Fruit fly (Drosophila melanogaster) whole organism, embryonic: Measurements from ENCODE around the gene CG17145.

Source experiments
- ATbp ChIP-seq: fragments of 200-800 bp; sonication (Bioruptor generic); optimal IDR thresholded peaks from 2 replicates; lab custom pipeline; 2017; ENCODE audit warnings: missing biosample characterization, mild to moderate bottlenecking, missing genetic modification characterization, missing genetic modification reagents
- CG10431 ChIP-seq: fragments of 200-800 bp; sonication (Bioruptor generic); optimal IDR thresholded peaks from 3 replicates; lab custom pipeline; 2018; ENCODE audit warnings: missing biosample characterization, mild to moderate bottlenecking, missing genetic modification characterization
- CG10462 ChIP-seq: fragments of 200-800 bp; sonication (Bioruptor generic); optimal IDR thresholded peaks from 2 replicates; lab custom pipeline; 2016; ENCODE audit warnings: missing biosample characterization, missing genetic modification characterization
- CG12299 ChIP-seq: fragments of 200-800 bp; sonication (Bioruptor generic); optimal IDR thresholded peaks from 2 replicates; lab custom pipeline; 2018; ENCODE audit warnings: missing biosample characterization, mild to moderate bottlenecking, missing genetic modification characterization
- CG13775 ChIP-seq: fragments of 200-800 bp; sonication (Bioruptor generic); optimal IDR thresholded peaks from 3 replicates; lab custom pipeline; 2017; ENCODE audit warnings: missing biosample characterization, mild to moderate bottlenecking, missing genetic modification characterization
- CG14965 ChIP-seq: fragments of 200-800 bp; sonication (Bioruptor generic); optimal IDR thresholded peaks from 2 replicates; lab custom pipeline; 2016; ENCODE audit warnings: missing biosample characterization, missing genetic modification characterization, borderline replicate concordance
- CG1602 ChIP-seq: fragments of 200-800 bp; sonication (Bioruptor generic); optimal IDR thresholded peaks from 3 replicates; lab custom pipeline; 2016; ENCODE audit warnings: missing biosample characterization, missing genetic modification characterization
- CG17912 ChIP-seq: fragments of 200-800 bp; sonication (Bioruptor generic); optimal IDR thresholded peaks from 2 replicates; lab custom pipeline; 2018; ENCODE audit warnings: missing biosample characterization, mild to moderate bottlenecking, missing genetic modification characterization
- CG18619 ChIP-seq: fragments of 200-800 bp; sonication (Bioruptor generic); optimal IDR thresholded peaks from 3 replicates; lab custom pipeline; 2017; ENCODE audit warnings: missing biosample characterization, mild to moderate bottlenecking, missing genetic modification characterization
- CG2889 ChIP-seq: fragments of 200-800 bp; sonication (Bioruptor generic); IDR thresholded peaks from 3 replicates; pipeline ENCODE4 v1.3.6; 2022; ENCODE audit warnings: missing biosample characterization, missing genetic modification characterization
- CG34376 ChIP-seq: fragments of 200-800 bp; sonication (Bioruptor generic); optimal IDR thresholded peaks from 2 replicates; lab custom pipeline; 2018; ENCODE audit warnings: missing biosample characterization, mild to moderate bottlenecking, missing genetic modification characterization
- CG34422 ChIP-seq: fragments of 200-800 bp; sonication (Bioruptor generic); IDR thresholded peaks from 3 replicates; pipeline ENCODE4 v1.3.6; 2022; ENCODE audit warnings: missing biosample characterization, missing genetic modification characterization
- CG43689 ChIP-seq: fragments of 200-800 bp; sonication (Bioruptor generic); IDR thresholded peaks from 2 replicates; pipeline ENCODE4 v1.3.6; 2022; ENCODE audit warnings: missing biosample characterization, missing genetic modification characterization
- CG4404 ChIP-seq: fragments of 200-800 bp; sonication (Bioruptor generic); IDR thresholded peaks from 2 replicates; pipeline ENCODE4 v1.3.6; 2022; ENCODE audit warnings: missing biosample characterization, missing genetic modification characterization
- CG4424 ChIP-seq: fragments of 200-800 bp; sonication (Bioruptor generic); optimal IDR thresholded peaks from 3 replicates; lab custom pipeline; 2016; ENCODE audit warnings: missing biosample characterization, missing genetic modification characterization
- CG7556 ChIP-seq: fragments of 200-800 bp; sonication (Bioruptor generic); optimal IDR thresholded peaks from 2 replicates; lab custom pipeline; 2017; ENCODE audit warnings: missing biosample characterization, mild to moderate bottlenecking, missing genetic modification characterization
- CG7786 ChIP-seq: fragments of 200-800 bp; sonication (Bioruptor generic); optimal IDR thresholded peaks from 2 replicates; lab custom pipeline; 2016; ENCODE audit warnings: missing biosample characterization, missing genetic modification characterization
- CG8290 ChIP-seq, 3 experiments: fragments of 200-800 bp; sonication (Bioruptor generic); optimal IDR thresholded peaks; 2 replicates each; lab custom pipeline; 2016 to 2019; ENCODE audit warnings: missing biosample characterization in 3 of 3, missing genetic modification characterization in 3 of 3, mild to moderate bottlenecking in 2 of 3, moderate library complexity in 1 of 3
- CG9817 ChIP-seq: fragments of 200-800 bp; sonication (Bioruptor generic); optimal IDR thresholded peaks from 2 replicates; lab custom pipeline; 2018; ENCODE audit warnings: missing biosample characterization, mild to moderate bottlenecking, missing genetic modification characterization, moderate library complexity
- CG9876 ChIP-seq: fragments of 200-800 bp; sonication (Bioruptor generic); optimal IDR thresholded peaks from 2 replicates; lab custom pipeline; 2016; ENCODE audit warnings: missing biosample characterization, missing genetic modification characterization
- Deaf1 ChIP-seq: fragments of 200-800 bp; optimal IDR thresholded peaks from 3 replicates; lab custom pipeline; 2019; ENCODE audit warnings: missing biosample characterization, mild to moderate bottlenecking, missing genetic modification characterization, moderate library complexity
- Dref ChIP-seq: fragments of 200-800 bp; sonication (Bioruptor generic); IDR thresholded peaks from 2 replicates; pipeline ENCODE4 v1.3.6; 2022; ENCODE audit warnings: missing biosample characterization, missing genetic modification characterization
- H15 ChIP-seq: fragments of 200-800 bp; sonication (Bioruptor generic); IDR thresholded peaks from 3 replicates; pipeline ENCODE4 v1.3.6; 2022; ENCODE audit warnings: missing biosample characterization, missing genetic modification characterization
- HmgD ChIP-seq: fragments of 200-800 bp; sonication (Bioruptor generic); optimal IDR thresholded peaks from 3 replicates; lab custom pipeline; 2016; ENCODE audit warnings: missing biosample characterization, missing genetic modification characterization
- Hmr ChIP-seq: fragments of 200-800 bp; sonication (Bioruptor generic); optimal IDR thresholded peaks from 3 replicates; lab custom pipeline; 2017; ENCODE audit warnings: mild to moderate bottlenecking, missing biosample characterization, missing genetic modification reagents, missing genetic modification characterization
- Hr78 ChIP-seq, 2 experiments: fragments of 200-800 bp in 1 of 2; fragments of >200 bp in 1 of 2; sonication (Bioruptor generic) in 1 of 2; optimal IDR thresholded peaks; 2 replicates each; lab custom pipeline; 2017 to 2019; ENCODE audit warnings: missing biosample characterization in 2 of 2, missing genetic modification characterization in 2 of 2, mild to moderate bottlenecking in 1 of 2, moderate library complexity in 1 of 2
- Kr ChIP-seq: fragments of 200-800 bp; sonication (Bioruptor generic); optimal IDR thresholded peaks from 2 replicates; lab custom pipeline; 2017; ENCODE audit warnings: missing biosample characterization, mild to moderate bottlenecking, missing genetic modification characterization
- NC2β ChIP-seq: fragments of 200-800 bp; sonication (Bioruptor generic); optimal IDR thresholded peaks from 2 replicates; lab custom pipeline; 2016; ENCODE audit warnings: missing biosample characterization, missing genetic modification characterization
- NK7.1 ChIP-seq: fragments of 200-800 bp; sonication (Bioruptor generic); optimal IDR thresholded peaks from 3 replicates; lab custom pipeline; 2016; ENCODE audit warnings: missing biosample characterization, missing genetic modification characterization
- NfI ChIP-seq: fragments of 200-800 bp; sonication (Bioruptor generic); optimal IDR thresholded peaks from 3 replicates; lab custom pipeline; 2018; ENCODE audit warnings: missing biosample characterization, mild to moderate bottlenecking, missing genetic modification characterization, moderate library complexity
- Opbp ChIP-seq: fragments of 200-800 bp; sonication (Bioruptor generic); IDR thresholded peaks from 3 replicates; pipeline ENCODE4 v1.3.6; 2022; ENCODE audit warnings: missing biosample characterization, missing genetic modification characterization; ENCODE audit not compliant: partially characterized antibody
- Sox102F ChIP-seq: fragments of 200-800 bp; sonication (Bioruptor generic); optimal IDR thresholded peaks from 2 replicates; lab custom pipeline; 2018; ENCODE audit warnings: missing biosample characterization, mild to moderate bottlenecking, missing genetic modification characterization, moderate library complexity
- Sry-β ChIP-seq: fragments of 200-800 bp; sonication (Bioruptor generic); optimal IDR thresholded peaks from 2 replicates; lab custom pipeline; 2018; ENCODE audit warnings: missing biosample characterization, mild to moderate bottlenecking, missing genetic modification characterization, moderate library complexity
- Vsx1 ChIP-seq: fragments of 200-800 bp; sonication (Bioruptor generic); optimal IDR thresholded peaks from 2 replicates; lab custom pipeline; 2017; ENCODE audit warnings: missing biosample characterization, mild to moderate bottlenecking, missing genetic modification characterization, missing genetic modification reagents
- ara ChIP-seq: fragments of 200-800 bp; sonication (Bioruptor generic); IDR thresholded peaks from 2 replicates; pipeline ENCODE4 v1.3.6; 2022; ENCODE audit warnings: missing biosample characterization, missing genetic modification characterization
- ci ChIP-seq: fragments of 200-800 bp; sonication (Bioruptor generic); IDR thresholded peaks from 3 replicates; pipeline ENCODE4 v1.3.6; 2022; ENCODE audit warnings: missing biosample characterization, missing genetic modification characterization
- dysf ChIP-seq: fragments of 200-800 bp; sonication (Bioruptor generic); IDR thresholded peaks from 3 replicates; pipeline ENCODE4 v1.3.6; 2022; ENCODE audit warnings: missing biosample characterization, missing genetic modification characterization
- en ChIP-seq: fragments of 200-800 bp; sonication (Bioruptor generic); optimal IDR thresholded peaks from 2 replicates; lab custom pipeline; 2016; ENCODE audit warnings: missing biosample characterization, missing genetic modification characterization
- gcm2 ChIP-seq: fragments of 200-800 bp; sonication (Bioruptor generic); optimal IDR thresholded peaks from 2 replicates; lab custom pipeline; 2016; ENCODE audit warnings: missing biosample characterization, missing genetic modification characterization
- grau ChIP-seq: fragments of 200-800 bp; optimal IDR thresholded peaks from 3 replicates; lab custom pipeline; 2019; ENCODE audit warnings: missing biosample characterization, mild to moderate bottlenecking, missing genetic modification characterization, moderate library complexity
- ham ChIP-seq: fragments of 200-800 bp; sonication (Bioruptor generic); IDR thresholded peaks from 2 replicates; pipeline ENCODE4 v1.3.6; 2022; ENCODE audit warnings: missing biosample characterization, missing genetic modification characterization
- kni ChIP-seq: fragments of 200-800 bp; sonication (Bioruptor generic); optimal IDR thresholded peaks from 3 replicates; lab custom pipeline; 2017; ENCODE audit warnings: mild to moderate bottlenecking, missing biosample characterization, missing genetic modification reagents, missing genetic modification characterization
- mam ChIP-seq: fragments of 200-800 bp; sonication (Bioruptor generic); optimal IDR thresholded peaks from 3 replicates; lab custom pipeline; 2016; ENCODE audit warnings: missing biosample characterization, missing genetic modification characterization
- nmo ChIP-seq: fragments of 200-800 bp; sonication (Bioruptor generic); optimal IDR thresholded peaks from 2 replicates; lab custom pipeline; 2018; ENCODE audit warnings: missing biosample characterization, mild to moderate bottlenecking, missing genetic modification characterization, moderate library complexity
- sim ChIP-seq: fragments of 200-800 bp; sonication (Bioruptor generic); IDR thresholded peaks from 2 replicates; pipeline ENCODE4 v1.3.6; 2022; ENCODE audit warnings: missing biosample characterization, missing genetic modification characterization
- tgo ChIP-seq: fragments of 200-800 bp; sonication (Bioruptor generic); IDR thresholded peaks from 3 replicates; pipeline ENCODE4 v1.3.6; 2022; ENCODE audit warnings: missing biosample characterization, missing genetic modification characterization
- tin ChIP-seq: fragments of 200-800 bp; sonication (Bioruptor generic); optimal IDR thresholded peaks from 3 replicates; lab custom pipeline; 2016; ENCODE audit warnings: missing biosample characterization, missing genetic modification characterization
- wor ChIP-seq: fragments of 200-800 bp; sonication (Bioruptor generic); IDR thresholded peaks from 2 replicates; pipeline ENCODE4 v1.3.6; 2022; ENCODE audit warnings: missing biosample characterization, missing genetic modification characterization
- z ChIP-seq: fragments of 200-800 bp; sonication (Bioruptor generic); IDR thresholded peaks from 3 replicates; pipeline ENCODE4 v1.3.6; 2022; ENCODE audit warnings: missing biosample characterization, missing genetic modification characterization

Gene CG17145

DNA sequence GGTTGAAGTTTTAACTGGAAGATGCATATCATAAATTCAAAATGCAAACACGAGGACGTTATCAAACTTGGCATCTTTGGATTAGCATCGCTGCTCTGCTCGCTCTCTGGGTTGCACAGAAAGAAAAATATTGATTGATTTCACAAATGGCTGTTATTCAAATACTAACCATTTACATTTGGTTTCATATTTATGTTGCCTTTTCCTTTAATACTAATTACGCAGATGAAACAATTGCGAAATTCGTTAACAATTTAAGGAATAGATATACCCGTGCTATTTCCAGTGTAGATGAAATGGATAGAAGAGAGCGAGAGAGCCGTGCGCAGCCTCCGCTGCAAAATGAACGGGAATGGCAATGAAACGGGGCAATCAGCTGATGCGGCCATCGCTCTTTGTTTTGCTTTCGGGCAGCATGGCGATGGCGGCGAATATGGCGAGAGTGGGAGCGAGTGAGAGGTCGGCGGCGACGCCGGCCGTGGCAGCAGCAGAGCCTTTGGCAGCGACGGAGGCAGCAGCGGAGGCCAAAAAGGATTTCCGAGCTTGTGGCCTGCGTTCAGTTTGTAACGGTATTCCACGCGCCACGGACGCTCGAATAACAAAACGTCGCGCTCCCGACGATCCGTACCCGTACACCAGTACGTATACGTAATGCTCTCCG lies 26.0 kb downstream of the CG17145 start, which contains the start of gene rdgC (continued):
- peak in 1 of 2 experiments; percentile 78 for TF ChIP-seq Hr78 (GFP tag; optimal IDR thresholded peaks at IDR 0.05; lab: Kevin White, UChicago)
- TF ChIP-seq sim (GFP tag; lab: Robert Waterston, UW): peak; percentile 89
- TF ChIP-seq grau (tag; lab: Kevin White, UChicago): peak; percentile 94
- TF ChIP-seq HmgD: peak; percentile 95
- TF ChIP-seq Sry-β (GFP tag; lab: Kevin White, UChicago): peak; percentile 7
- TF ChIP-seq nmo: peak; percentile 94
- TF ChIP-seq CG9817 (tag; lab: Kevin White, UChicago): peak; percentile 91
- peak; percentile 88 for TF ChIP-seq gcm2
- peak; percentile 85 for TF ChIP-seq ham (GFP tag; lab: Robert Waterston, UW)
- TF ChIP-seq CG14965 (GFP tag; lab: Kevin White, UChicago): peak; percentile 81
- no peak for TF ChIP-seq Kr (GFP tag; lab: Kevin White, UChicago)
- TF ChIP-seq CG7786 (GFP tag; lab: Kevin White, UChicago): peak; percentile 96
- peak; percentile 83 for TF ChIP-seq Vsx1 (GFP tag; lab: Kevin White, UChicago)
- peak; percentile 83 for TF ChIP-seq CG17912 (GFP tag; lab: Kevin White, UChicago)
- peak; percentile 95 for TF ChIP-seq H15 (GFP tag; lab: Robert Waterston, UW)
- peak; percentile 88 for TF ChIP-seq CG10462 (GFP tag; lab: Kevin White, UChicago)
- TF ChIP-seq CG2889: peak; percentile 90
- peak; percentile 86 for TF ChIP-seq CG4404 (GFP tag; lab: Robert Waterston, UW)
- peak; percentile 90 for TF ChIP-seq CG1602 (GFP tag; lab: Kevin White, UChicago)
- TF ChIP-seq Sox102F (GFP tag; lab: Kevin White, UChicago): peak; percentile 98
- TF ChIP-seq en (GFP tag; lab: Kevin White, UChicago): peak; percentile 92
- peak; percentile 97 for TF ChIP-seq mam
- TF ChIP-seq Opbp (GFP tag; lab: Robert Waterston, UW): no peak
- TF ChIP-seq CG8290 (GFP tag; optimal IDR thresholded peaks at IDR 0.05; lab: Kevin White, UChicago): peak; percentile 74
- TF ChIP-seq CG8290 (tag; optimal IDR thresholded peaks at IDR 0.05; lab: Kevin White, UChicago): peak in 1 of 2 experiments; percentile 99
- peak; percentile 98 for TF ChIP-seq dysf (GFP tag; lab: Robert Waterston, UW)
- TF ChIP-seq z: peak; percentile 76
- TF ChIP-seq CG10431 (GFP tag; lab: Kevin White, UChicago): no peak
- peak; percentile 81 for TF ChIP-seq Deaf1
- peak; percentile 96 for TF ChIP-seq Hmr (GFP tag; lab: Kevin White, UChicago)
- TF ChIP-seq CG34422 (GFP tag; lab: Robert Waterston, UW): peak; percentile 95
- TF ChIP-seq CG34376: peak; percentile 76
- peak; percentile 93 for TF ChIP-seq CG12299
- peak; percentile 86 for TF ChIP-seq CG43689 (GFP tag; lab: Robert Waterston, UW)
- peak; percentile 96 for TF ChIP-seq NfI (GFP tag; lab: Kevin White, UChicago)
- TF ChIP-seq ara (GFP tag; lab: Robert Waterston, UW): peak; percentile 96
- TF ChIP-seq NC2β: peak; percentile 93
- TF ChIP-seq kni: no peak
- TF ChIP-seq tin: peak; percentile 94
- TF ChIP-seq NK7.1 (GFP tag; lab: Kevin White, UChicago): peak; percentile 94
- 0 out of 2 replicates have a peak, but pooled peaks have one; percentile 30 for TF ChIP-seq Dref
- peak; percentile 99 for TF ChIP-seq ci (GFP tag; lab: Robert Waterston, UW)
- peak; percentile 95 for TF ChIP-seq CG7556
- peak; percentile 89 for TF ChIP-seq wor
- TF ChIP-seq CG13775 (GFP tag; lab: Kevin White, UChicago): peak; percentile 87
- TF ChIP-seq tgo (GFP tag; lab: Robert Waterston, UW): peak; percentile 96
- peak; percentile 91 for TF ChIP-seq CG18619 (GFP tag; lab: Kevin White, UChicago)
- peak; percentile 94 for TF ChIP-seq CG4424 (GFP tag; lab: Kevin White, UChicago)
- peak; percentile 92 for TF ChIP-seq CG9876 (GFP tag; lab: Kevin White, UChicago)
- peak; percentile 95 for TF ChIP-seq ATbp (GFP tag; lab: Kevin White, UChicago)
